Fruit fly (Drosophila melanogaster): ENCODE measurements around the gene mtrm.

Gene mtrm

dm6 chr3L:8441745-8442575 lies 29.1 kb downstream of the mtrm start, which contains the start of gene Unr (continued):
- TF ChIP-seq Hr38 (GFP tag; optimal IDR thresholded peaks at IDR 0.05) (no peak), Sox15 (GFP tag; optimal IDR thresholded peaks at IDR 0.05) (peak; percentile 48), svp (GFP tag) (peak; percentile 92), achi (GFP tag; optimal IDR thresholded peaks at IDR 0.05) (peak; percentile 75), topi (GFP tag; optimal IDR thresholded peaks at IDR 0.05) (peak; percentile 77), dac (GFP tag; optimal IDR thresholded peaks at IDR 0.05) (peak; percentile 22), salr (GFP tag; optimal IDR thresholded peaks at IDR 0.05) (peak; percentile 32 to 38), Hr4 (GFP tag; optimal IDR thresholded peaks at IDR 0.05) (peak; percentile 80), CG32006 (GFP tag; optimal IDR thresholded peaks at IDR 0.05) (peak; percentile 62), fkh (GFP tag; optimal IDR thresholded peaks at IDR 0.05) (peak; percentile 49), vri (GFP tag; optimal IDR thresholded peaks at IDR 0.05) (peak; percentile 75), Hr39 (GFP tag; optimal IDR thresholded peaks at IDR 0.05) (peak; percentile 79), CG31627 (GFP tag; optimal IDR thresholded peaks at IDR 0.05) (peak; percentile 84), CG8319 (GFP tag; optimal IDR thresholded peaks at IDR 0.05) (peak; percentile 62), Smox (GFP tag; optimal IDR thresholded peaks at IDR 0.05) (peak; percentile 79), Blimp-1 (GFP tag; optimal IDR thresholded peaks at IDR 0.05) (no peak), CG10631 (GFP tag; optimal IDR thresholded peaks at IDR 0.05) (peak; percentile 77)

- TF ChIP-seq Smox (GFP tag; optimal IDR thresholded peaks at IDR 0.05) = no peak
- peak; percentile 1 for TF ChIP-seq achi (GFP tag; optimal IDR thresholded peaks at IDR 0.05)
- TF ChIP-seq CG31627 (GFP tag; optimal IDR thresholded peaks at IDR 0.05) = no peak
- TF ChIP-seq CG34406 (GFP tag; optimal IDR thresholded peaks at IDR 0.05) = peak; percentile 7
- peak; percentile 5 for TF ChIP-seq fd59A (GFP tag; optimal IDR thresholded peaks at IDR 0.05)
- peak; percentile 80 for TF ChIP-seq Eip78C (GFP tag)
- peak; percentile 31 for TF ChIP-seq CG11762 (GFP tag; optimal IDR thresholded peaks at IDR 0.05; ENCODE audit: insufficient read depth)
- TF ChIP-seq Eip75B (GFP tag; optimal IDR thresholded peaks at IDR 0.05) = peak; percentile 39
- TF ChIP-seq topi (GFP tag; optimal IDR thresholded peaks at IDR 0.05) = peak; percentile 29
- no peak for TF ChIP-seq CG4318 (GFP tag; optimal IDR thresholded peaks at IDR 0.05)
- TF ChIP-seq fkh (GFP tag; optimal IDR thresholded peaks at IDR 0.05) = peak; percentile 44
- peak; percentile 50 for TF ChIP-seq Ets96B (tag; optimal IDR thresholded peaks at IDR 0.05)
- peak; percentile 46 for TF ChIP-seq CG10669 (GFP tag; optimal IDR thresholded peaks at IDR 0.05)
- TF ChIP-seq cyc (GFP tag; optimal IDR thresholded peaks at IDR 0.05) = peak; percentile 35
- TF ChIP-seq CG11902 (GFP tag; optimal IDR thresholded peaks at IDR 0.05) = peak; percentile 9
- peak; percentile 59 for TF ChIP-seq CG3919 (GFP tag; optimal IDR thresholded peaks at IDR 0.05)
- peak; percentile 5 for TF ChIP-seq dsx (GFP tag; optimal IDR thresholded peaks at IDR 0.05; ENCODE audit: poor library complexity, severe bottlenecking)
- peak; percentile 35 for TF ChIP-seq esn (GFP tag; optimal IDR thresholded peaks at IDR 0.05)
- TF ChIP-seq CG6808 (GFP tag; optimal IDR thresholded peaks at IDR 0.05) = peak; percentile 12
- peak; percentile 16 for TF ChIP-seq acj6 (GFP tag; optimal IDR thresholded peaks at IDR 0.05)
- peak; percentile 47 for TF ChIP-seq CG3032 (tag; optimal IDR thresholded peaks at IDR 0.05)
- TF ChIP-seq spab (GFP tag; optimal IDR thresholded peaks at IDR 0.05) = peak; percentile 33
- peak; percentile 39; the same call in 1 of the 2 replicates for TF ChIP-seq CG15336 (GFP tag; IDR thresholded peaks at IDR 0.05)
- no peak for TF ChIP-seq CG7368 (GFP tag; optimal IDR thresholded peaks at IDR 0.05)
- TF ChIP-seq svp (GFP tag) = peak; percentile 63
- no peak for TF ChIP-seq fd85E (GFP tag; optimal IDR thresholded peaks at IDR 0.05)
- TF ChIP-seq salr (GFP tag; optimal IDR thresholded peaks at IDR 0.05) = no peak
- peak; percentile 10 to 87 for TF ChIP-seq ss (GFP tag; optimal IDR thresholded peaks at IDR 0.05)
- peak; percentile 25 for TF ChIP-seq Met (GFP tag; optimal IDR thresholded peaks at IDR 0.05)
Observed at dm6 chr3L:8445027-8445426, 32.2 kb downstream of the mtrm start.
